Worm (Caenorhabditis elegans) whole organism, L1 larva: ENCODE results near the gene ptc-3.

ENCODE experiments used
- efl-1 ChIP-seq, 4 experiments: fragments of 150-350 bp; optimal IDR thresholded peaks in 3 of 4; peaks in 1 of 4; 1 replicate in 1 of 4; 2 replicates in 3 of 4; lab custom pipeline; 2014; ENCODE audit warnings: missing biosample characterization in 2 of 4, missing genetic modification characterization in 2 of 4, missing genetic modification reagents in 2 of 4
- fos-1 ChIP-seq: fragments of 150-350 bp; optimal IDR thresholded peaks from 2 replicates; lab custom pipeline; 2014; ENCODE audit warnings: missing biosample characterization, missing genetic modification characterization
- mep-1 ChIP-seq: fragments of 150-350 bp; optimal IDR thresholded peaks from 2 replicates; lab custom pipeline; 2014; ENCODE audit warnings: missing biosample characterization, missing genetic modification characterization
- nhr-12 ChIP-seq: sonication (generic microtip); optimal IDR thresholded peaks from 2 replicates; lab custom pipeline; 2017; ENCODE audit warnings: missing biosample characterization, missing genetic modification characterization
- nhr-20 ChIP-seq: sonication (generic microtip); optimal IDR thresholded peaks from 2 replicates; lab custom pipeline; 2016; ENCODE audit warnings: mild to moderate bottlenecking, missing genetic modification characterization, missing compliant biosample characterization
- nhr-76 ChIP-seq: sonication (generic microtip); optimal IDR thresholded peaks from 2 replicates; lab custom pipeline; 2017; ENCODE audit warnings: missing biosample characterization, missing genetic modification characterization
- nhr-77 ChIP-seq: fragments of 150-350 bp; optimal IDR thresholded peaks from 2 replicates; lab custom pipeline; 2014; ENCODE audit warnings: missing biosample characterization, missing genetic modification characterization
- pag-3 ChIP-seq: sonication (generic microtip); optimal IDR thresholded peaks from 2 replicates; lab custom pipeline; 2017; ENCODE audit warnings: missing genetic modification characterization, mild to moderate bottlenecking, missing compliant biosample characterization, antibody characterized with exemption, borderline replicate concordance; ENCODE audit not compliant: insufficient read depth
- pqm-1 ChIP-seq: sonication (generic microtip); optimal IDR thresholded peaks from 3 replicates; lab custom pipeline; 2017; ENCODE audit warnings: missing biosample characterization, missing genetic modification characterization
- unc-62 ChIP-seq: fragments of 150-350 bp; optimal IDR thresholded peaks from 2 replicates; lab custom pipeline; 2014; ENCODE audit warnings: missing biosample characterization, missing genetic modification reagents, missing genetic modification characterization
- zag-1 ChIP-seq: fragments of 150-350 bp; optimal IDR thresholded peaks from 2 replicates; lab custom pipeline; 2014; ENCODE audit warnings: missing biosample characterization, missing genetic modification characterization

DNA sequence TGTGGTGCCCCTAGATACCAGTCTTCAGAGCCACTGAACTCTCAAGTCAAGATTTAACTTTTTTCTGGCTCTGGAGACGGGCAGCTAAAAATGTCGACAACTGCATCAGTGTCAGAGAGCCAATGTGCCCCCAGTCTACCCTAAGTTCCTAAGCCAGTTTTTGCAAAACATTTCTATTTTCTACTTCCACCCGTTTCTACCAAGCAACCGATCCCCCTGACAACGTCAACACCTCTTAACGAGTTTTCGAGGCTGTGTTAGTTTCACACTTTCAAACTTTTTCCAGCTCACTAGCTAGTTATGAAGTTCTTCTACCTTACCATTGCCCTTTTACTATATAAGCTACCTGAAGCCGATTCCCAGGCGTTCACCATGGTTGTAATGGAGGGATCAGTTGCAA, 11.8 kb upstream of the ptc-3 start, which contains the start of gene Y110A2AL.5:
- no peak for TF ChIP-seq efl-1 (optimal IDR thresholded peaks at IDR 0.05; lab: Kevin White, UChicago)
- TF ChIP-seq efl-1 (GFP tag; optimal IDR thresholded peaks at IDR 0.05 in 1 of 2; lab: Kevin White, UChicago), result no peak
- TF ChIP-seq nhr-20, result no peak
- TF ChIP-seq nhr-76 (tag; lab: Kevin White, UChicago), result no peak
- TF ChIP-seq pag-3, result no peak
- TF ChIP-seq nhr-12 (tag; lab: Kevin White, UChicago), result no peak
- TF ChIP-seq nhr-77 (tag; lab: Kevin White, UChicago), result no peak
- TF ChIP-seq zag-1, result no peak
- no peak for TF ChIP-seq mep-1
- no peak for TF ChIP-seq unc-62
- no peak for TF ChIP-seq fos-1
- no peak for TF ChIP-seq pqm-1 (tag; lab: Kevin White, UChicago)
